Worm (Caenorhabditis elegans): ENCODE results near the gene rhgf-2.
A peak's percentile ranks its signal among the peaks of the same experiment; 100 is the strongest.

rhgf-2 gene

DNA sequence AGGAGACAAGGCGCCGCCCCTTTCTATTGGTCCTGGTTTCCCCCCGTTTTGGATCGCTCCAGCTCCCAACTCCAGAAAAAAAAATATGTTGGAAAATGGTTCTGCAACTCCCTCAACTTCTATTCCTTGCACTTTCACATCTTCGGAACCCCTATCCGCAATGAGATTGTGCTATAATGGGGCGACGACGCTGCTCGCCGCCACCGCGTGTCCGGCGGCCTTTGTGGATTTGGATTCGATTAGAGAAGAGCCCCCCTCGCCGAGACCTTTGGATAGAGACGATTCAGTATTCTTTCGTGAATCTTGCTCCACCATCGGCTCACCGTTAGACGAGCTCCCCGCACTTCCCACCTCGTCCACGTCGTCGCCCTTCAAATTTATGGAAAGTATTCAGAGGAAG, 6.6 kb downstream of the rhgf-2 start:
- no peak for TF ChIP-seq K09A11.1 (tag; optimal IDR thresholded peaks at IDR 0.05; ENCODE audit: insufficient read depth)
- no peak for TF ChIP-seq ceh-6 (GFP tag; optimal IDR thresholded peaks at IDR 0.05)
- no peak for TF ChIP-seq pax-1 (tag; optimal IDR thresholded peaks at IDR 0.05)
- peak; percentile 19 for TF ChIP-seq ref-2 (tag; optimal IDR thresholded peaks at IDR 0.05)
- no peak for TF ChIP-seq tbx-7 (tag; optimal IDR thresholded peaks at IDR 0.05)
- peak; percentile 42 for TF ChIP-seq unc-42 (tag; optimal IDR thresholded peaks at IDR 0.05)

DNA sequence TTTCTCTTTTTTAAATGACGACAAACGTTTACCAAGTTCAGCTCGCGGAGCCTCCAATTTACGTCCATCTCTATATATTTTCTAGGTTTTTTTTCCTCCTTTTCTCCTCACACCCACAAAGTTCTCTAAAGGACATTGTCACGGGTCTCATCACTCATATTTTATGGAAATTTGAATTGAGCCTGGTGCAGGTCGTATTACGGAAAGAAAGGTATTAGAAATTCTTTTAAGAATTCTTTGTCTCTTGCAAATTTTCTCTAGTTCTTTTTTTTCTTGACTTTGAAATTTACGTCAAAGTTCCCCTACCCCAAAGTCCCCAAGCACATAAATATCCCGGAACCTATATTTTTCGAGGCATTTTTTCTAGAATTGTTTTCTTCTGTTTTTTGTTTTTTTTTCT, 17.9 kb downstream of the rhgf-2 start:
- no peak for TF ChIP-seq ceh-30 (tag; optimal IDR thresholded peaks at IDR 0.05)
- TF ChIP-seq ceh-2 (tag; optimal IDR thresholded peaks at IDR 0.05), result no peak
- TF ChIP-seq ceh-22 (tag; optimal IDR thresholded peaks at IDR 0.05), result no peak
- no peak for TF ChIP-seq sdc-2 (tag; optimal IDR thresholded peaks at IDR 0.05)
- TF ChIP-seq unc-42 (tag; optimal IDR thresholded peaks at IDR 0.05), result no peak
- no peak for TF ChIP-seq T23F11.4 (GFP tag; optimal IDR thresholded peaks at IDR 0.05)

DNA sequence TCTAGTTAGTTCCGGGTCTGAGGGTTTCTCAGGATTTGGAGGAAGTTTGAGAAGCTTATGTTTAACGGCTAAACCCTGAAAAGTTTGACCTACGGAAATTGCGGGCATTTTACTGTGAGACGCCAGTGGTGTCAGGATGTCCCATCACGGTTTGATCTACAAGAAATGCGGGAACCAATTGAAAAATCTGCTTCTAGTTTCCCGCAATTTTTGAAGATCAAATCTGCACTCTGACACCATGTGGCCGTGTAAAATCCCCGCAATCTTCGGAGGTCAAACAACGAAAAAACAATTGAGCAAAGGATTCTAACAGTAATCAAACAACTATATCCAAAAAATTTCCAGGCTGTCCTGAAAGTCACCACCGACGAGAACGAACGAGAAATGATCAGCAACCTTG, 22.3 kb downstream of the rhgf-2 start:
- TF ChIP-seq ceh-6 (GFP tag; optimal IDR thresholded peaks at IDR 0.05) (no peak), sox-2 (GFP tag; IDR thresholded peaks at IDR 0.05) (no peak), fkh-10 (GFP tag; optimal IDR thresholded peaks at IDR 0.05) (no peak), gmeb-2 (tag; optimal IDR thresholded peaks at IDR 0.05) (no peak), elt-4 (tag; optimal IDR thresholded peaks at IDR 0.05) (no peak), Y22D7AL.16 (tag; optimal IDR thresholded peaks at IDR 0.05) (no peak)

DNA sequence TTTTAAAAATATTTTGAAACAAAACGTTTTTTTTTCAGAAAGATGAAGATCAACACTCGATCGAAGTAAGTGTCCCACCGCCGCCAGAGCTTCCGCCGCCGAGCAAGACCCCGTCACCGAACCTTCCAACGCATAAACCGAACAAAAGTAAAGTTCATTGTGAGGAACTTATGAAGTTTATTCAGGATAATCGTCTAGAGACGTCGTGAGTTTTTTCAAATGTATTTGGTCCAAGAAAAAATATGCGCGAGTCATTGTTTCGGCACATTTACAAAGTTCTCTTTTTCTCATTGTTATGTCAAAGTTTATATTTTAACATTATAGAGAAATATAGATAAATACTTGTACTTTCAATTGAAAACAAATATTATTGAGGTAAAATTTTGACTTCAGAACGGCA, 24.7 kb downstream of the rhgf-2 start:
- TF ChIP-seq K09A11.1 (tag; optimal IDR thresholded peaks at IDR 0.05; ENCODE audit: insufficient read depth), result no peak
- no peak for TF ChIP-seq zip-5 (tag; optimal IDR thresholded peaks at IDR 0.05)
- no peak for TF ChIP-seq ceh-45 (GFP tag; IDR thresholded peaks at IDR 0.05)
- TF ChIP-seq ceh-9 (tag; optimal IDR thresholded peaks at IDR 0.05), result no peak
- TF ChIP-seq ahr-1 (tag; optimal IDR thresholded peaks at IDR 0.05), result no peak
- no peak for TF ChIP-seq pha-2 (tag; optimal IDR thresholded peaks at IDR 0.05)
- no peak for TF ChIP-seq ztf-16 (tag; optimal IDR thresholded peaks at IDR 0.05)
- no peak for TF ChIP-seq hlh-30 (tag; optimal IDR thresholded peaks at IDR 0.05; ENCODE audit: insufficient read depth)
- TF ChIP-seq pqm-1 (tag; optimal IDR thresholded peaks at IDR 0.05), result no peak
- TF ChIP-seq dmd-4 (tag; optimal IDR thresholded peaks at IDR 0.05; ENCODE audit: borderline replicate concordance), result no peak
- TF ChIP-seq ttx-3 (tag; optimal IDR thresholded peaks at IDR 0.05), result no peak
- TF ChIP-seq elt-4 (tag; optimal IDR thresholded peaks at IDR 0.05), result no peak
- no peak for TF ChIP-seq mec-3 (tag; optimal IDR thresholded peaks at IDR 0.05; ENCODE audit: borderline replicate concordance)

DNA sequence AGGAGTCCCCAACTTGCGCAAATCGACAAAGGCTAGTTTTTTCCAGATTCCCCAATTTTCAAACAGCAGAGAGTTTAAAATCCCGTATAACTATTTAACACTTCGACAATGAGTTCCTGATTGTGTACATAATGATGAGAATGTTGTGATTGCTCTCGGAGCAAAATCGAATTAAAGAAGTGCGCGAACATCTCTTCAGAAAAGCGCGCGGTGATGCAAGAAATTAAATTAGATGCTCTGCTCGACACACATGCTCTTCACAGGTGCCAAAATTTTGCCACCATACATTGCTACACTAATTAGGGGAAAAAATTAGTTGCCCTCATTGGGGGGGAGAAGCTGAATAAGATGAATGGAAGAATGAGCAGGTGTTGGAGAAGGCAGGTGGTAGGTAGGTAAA, 28.9 kb downstream of the rhgf-2 start:
- peak; percentile 89 for TF ChIP-seq unc-42 (tag; optimal IDR thresholded peaks at IDR 0.05)
- peak; percentile 27 for TF ChIP-seq ceh-31 (tag; optimal IDR thresholded peaks at IDR 0.05)
- TF ChIP-seq elt-4 (tag; optimal IDR thresholded peaks at IDR 0.05), result no peak

DNA sequence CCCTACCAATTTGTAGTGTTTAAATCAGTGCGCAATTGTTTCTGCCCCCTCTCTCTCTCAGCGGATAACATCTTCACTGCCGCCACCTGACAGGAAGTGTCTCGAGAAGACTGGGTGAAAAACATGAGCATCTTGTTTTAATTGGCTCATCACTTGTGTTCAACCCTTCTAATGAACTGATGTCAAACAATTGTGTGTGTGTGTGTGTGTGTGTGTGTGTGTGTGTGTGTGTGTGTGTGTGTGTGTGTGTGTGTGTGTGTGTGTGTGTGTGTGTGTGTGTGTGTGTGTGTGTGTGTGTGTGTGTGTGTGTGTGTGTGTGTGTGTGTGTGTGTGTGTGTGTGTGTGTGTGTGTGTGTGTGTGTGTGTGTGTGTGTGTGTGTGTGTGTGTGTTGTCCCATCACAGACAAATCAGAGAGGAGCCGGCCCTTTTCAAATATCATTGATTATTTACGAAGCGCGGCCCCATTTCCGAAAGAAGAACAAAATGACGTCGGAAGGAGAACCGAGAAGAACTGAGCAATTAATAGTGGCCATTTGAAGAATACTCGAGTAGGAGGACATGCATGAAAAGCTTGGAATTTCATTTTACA, 29.6 kb downstream of the rhgf-2 start:
- TF ChIP-seq K02D7.2 (tag; optimal IDR thresholded peaks at IDR 0.05), result peak; percentile 64
- TF ChIP-seq lin-11 (tag; optimal IDR thresholded peaks at IDR 0.05), result peak; percentile 30
- peak; percentile 14 for TF ChIP-seq che-1 (tag; optimal IDR thresholded peaks at IDR 0.05)
- TF ChIP-seq C38D4.7 (GFP tag; optimal IDR thresholded peaks at IDR 0.05), result peak; percentile 47
- TF ChIP-seq ttx-3 (tag; optimal IDR thresholded peaks at IDR 0.05), result peak; percentile 9
- TF ChIP-seq gmeb-2 (tag; optimal IDR thresholded peaks at IDR 0.05), result peak; percentile 39
- TF ChIP-seq pha-2 (tag; optimal IDR thresholded peaks at IDR 0.05), result peak; percentile 65
- peak; percentile 80 for TF ChIP-seq ceh-19 (GFP tag; optimal IDR thresholded peaks at IDR 0.05)
- peak; percentile 22 for TF ChIP-seq pat-9 (tag; optimal IDR thresholded peaks at IDR 0.05)
- peak; percentile 52 for TF ChIP-seq ceh-6 (GFP tag; optimal IDR thresholded peaks at IDR 0.05)
